Worm (Caenorhabditis elegans) whole organism, L2 larva: ENCODE data around the gene ubc-21.

ENCODE experiments used
- C34F6.9 ChIP-seq: fragments of 150-350 bp; optimal IDR thresholded peaks from 2 replicates; lab custom pipeline; 2014; ENCODE audit warnings: missing biosample characterization, missing genetic modification characterization
- R02D3.7 ChIP-seq: fragments of 150-350 bp; optimal IDR thresholded peaks from 2 replicates; lab custom pipeline; 2014; ENCODE audit warnings: missing biosample characterization, missing genetic modification characterization
- alr-1 ChIP-seq: fragments of 150-350 bp; optimal IDR thresholded peaks from 2 replicates; lab custom pipeline; 2014; ENCODE audit warnings: missing biosample characterization, missing genetic modification characterization
- aly-2 ChIP-seq: fragments of 150-350 bp; optimal IDR thresholded peaks from 2 replicates; lab custom pipeline; 2014; ENCODE audit warnings: missing biosample characterization, missing genetic modification characterization
- ama-1 ChIP-seq: fragments of 150-350 bp; optimal IDR thresholded peaks from 2 replicates; lab custom pipeline; 2018; ENCODE audit warnings: inconsistent platforms
- ceh-16 ChIP-seq: fragments of 150-350 bp; optimal IDR thresholded peaks from 2 replicates; lab custom pipeline; 2014; ENCODE audit warnings: missing biosample characterization, missing genetic modification characterization
- ceh-82 ChIP-seq: fragments of 150-350 bp; optimal IDR thresholded peaks from 2 replicates; lab custom pipeline; 2014; ENCODE audit warnings: missing biosample characterization, missing genetic modification characterization
- fos-1 ChIP-seq: fragments of 150-350 bp; optimal IDR thresholded peaks from 2 replicates; lab custom pipeline; 2014; ENCODE audit warnings: missing biosample characterization, missing genetic modification characterization
- lin-39 ChIP-seq: fragments of 150-350 bp; optimal IDR thresholded peaks from 2 replicates; lab custom pipeline; 2014; ENCODE audit warnings: missing biosample characterization, missing genetic modification reagents, missing genetic modification characterization
- mdl-1 ChIP-seq, 2 experiments: fragments of 150-350 bp in 1 of 2; sonication (generic microtip) in 1 of 2; optimal IDR thresholded peaks; 2 replicates each; lab custom pipeline; 2017; ENCODE audit warnings: missing biosample characterization in 2 of 2, missing genetic modification characterization in 2 of 2
- nhr-25 ChIP-seq: fragments of 150-350 bp; sonication (generic microtip); optimal IDR thresholded peaks from 3 replicates; lab custom pipeline; 2014; ENCODE audit warnings: missing biosample characterization, missing genetic modification characterization
- nhr-6 ChIP-seq: fragments of 150-350 bp; optimal IDR thresholded peaks from 2 replicates; lab custom pipeline; 2014; ENCODE audit warnings: missing biosample characterization, missing genetic modification characterization
- sem-4 ChIP-seq: fragments of 150-350 bp; optimal IDR thresholded peaks from 2 replicates; lab custom pipeline; 2014; ENCODE audit warnings: missing biosample characterization, missing genetic modification reagents, missing genetic modification characterization
- skn-1 ChIP-seq: sonication (generic microtip); optimal IDR thresholded peaks from 2 replicates; lab custom pipeline; 2017; ENCODE audit warnings: missing biosample characterization, missing genetic modification characterization
- sma-3 ChIP-seq: sonication (generic microtip); optimal IDR thresholded peaks from 2 replicates; lab custom pipeline; 2016; ENCODE audit warnings: missing genetic modification reagents, missing genetic modification characterization, missing compliant biosample characterization
- sma-9 ChIP-seq, 2 experiments: fragments of 150-350 bp in 1 of 2; sonication (generic microtip) in 1 of 2; optimal IDR thresholded peaks; 2 replicates each; lab custom pipeline; 2014 to 2016; ENCODE audit warnings: missing genetic modification characterization in 2 of 2, mild to moderate bottlenecking in 1 of 2, missing biosample characterization in 1 of 2, missing compliant biosample characterization in 1 of 2, missing genetic modification reagents in 1 of 2, moderate library complexity in 1 of 2
- snpc-4 ChIP-seq: fragments of 150-350 bp; optimal IDR thresholded peaks from 2 replicates; lab custom pipeline; 2014; ENCODE audit warnings: missing biosample characterization, missing genetic modification characterization
- unc-62 ChIP-seq: fragments of 150-350 bp; optimal IDR thresholded peaks from 2 replicates; lab custom pipeline; 2014; ENCODE audit warnings: missing biosample characterization, missing genetic modification reagents, missing genetic modification characterization
- zag-1 ChIP-seq: fragments of 150-350 bp; optimal IDR thresholded peaks from 2 replicates; lab custom pipeline; 2014; ENCODE audit warnings: missing biosample characterization, missing genetic modification characterization
- ztf-1 ChIP-seq: fragments of 200-800 bp; sonication (Bioruptor generic); conservative IDR thresholded peaks from 2 replicates; pipeline ENCODE4 v1.3.6; 2022; ENCODE audit warnings: missing genetic modification characterization, missing compliant biosample characterization
- ztf-11 ChIP-seq: sonication (generic microtip); optimal IDR thresholded peaks from 2 replicates; lab custom pipeline; 2017; ENCODE audit warnings: missing biosample characterization, missing genetic modification characterization

The ubc-21 gene

DNA sequence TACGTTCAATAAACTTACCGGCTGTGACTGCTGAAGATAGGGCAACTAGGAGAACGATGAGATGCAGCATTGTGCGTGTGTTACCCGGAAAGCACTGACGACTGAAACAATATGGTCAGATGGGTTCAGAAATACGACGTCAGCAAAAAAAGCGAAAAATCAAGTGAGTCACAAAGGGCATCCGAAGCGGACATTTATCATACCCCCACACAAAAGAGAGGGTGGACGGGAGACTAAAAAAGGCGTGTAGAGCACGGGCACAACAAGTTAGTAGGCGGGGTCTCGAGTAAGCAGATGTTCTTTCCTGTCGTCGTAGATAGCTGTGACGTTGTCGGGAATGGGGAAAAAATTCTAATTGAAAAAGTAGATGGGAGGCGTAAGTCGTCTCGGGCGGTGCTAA, 49.9 kb downstream of the ubc-21 start, which contains the start of gene nlp-14:
TSS of gene nlp-14 (minus strand) at position 101 of the 400 bp plus-strand sequence.
- no peak for TF ChIP-seq mdl-1 (tag; optimal IDR thresholded peaks at IDR 0.05; lab: Kevin White, UChicago)
- TF ChIP-seq sma-3 (GFP tag; lab: Kevin White, UChicago): no peak
- TF ChIP-seq nhr-25: no peak
- no peak for TF ChIP-seq ama-1
- TF ChIP-seq fos-1 (tag; lab: Kevin White, UChicago): no peak
- TF ChIP-seq R02D3.7 (tag; lab: Kevin White, UChicago): no peak
- no peak for TF ChIP-seq sma-9 (GFP tag; optimal IDR thresholded peaks at IDR 0.05; lab: Kevin White, UChicago)
- TF ChIP-seq sma-9 (tag; optimal IDR thresholded peaks at IDR 0.05; lab: Kevin White, UChicago): no peak
- TF ChIP-seq zag-1: no peak
- no peak for TF ChIP-seq sem-4 (tag; lab: Kevin White, UChicago)
- no peak for TF ChIP-seq ceh-16 (tag; lab: Kevin White, UChicago)
- TF ChIP-seq skn-1 (tag; lab: Kevin White, UChicago): no peak
- no peak for TF ChIP-seq unc-62
- TF ChIP-seq nhr-6 (tag; lab: Kevin White, UChicago): no peak
- TF ChIP-seq alr-1 (tag; lab: Kevin White, UChicago): no peak
- TF ChIP-seq snpc-4 (tag; lab: Kevin White, UChicago): no peak
- TF ChIP-seq ceh-82 (tag; lab: Kevin White, UChicago): no peak
- no peak for TF ChIP-seq ztf-11 (tag; lab: Kevin White, UChicago)
- no peak for TF ChIP-seq lin-39 (tag; lab: Kevin White, UChicago)
- TF ChIP-seq aly-2 (tag; lab: Kevin White, UChicago): no peak
- no peak for TF ChIP-seq ztf-1 (GFP tag; lab: Robert Waterston, UW)

DNA sequence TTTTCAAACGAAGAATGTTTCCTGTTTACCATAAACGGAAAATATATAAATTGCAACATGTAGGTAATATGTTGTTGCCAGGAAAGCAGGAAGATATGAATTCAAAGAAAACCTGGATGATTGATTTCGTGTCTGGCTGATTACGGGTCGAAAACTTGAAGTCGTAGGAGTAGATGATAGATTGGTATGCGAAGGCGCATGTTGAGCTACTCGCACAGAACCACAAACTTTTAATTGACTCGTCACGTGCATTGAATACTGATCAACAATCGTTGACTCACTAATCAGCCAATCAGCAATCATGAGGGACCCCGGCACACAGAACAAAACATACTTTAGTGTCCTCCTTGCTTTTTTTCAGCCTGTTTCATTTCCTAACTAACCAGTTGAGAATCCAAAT, 51.8 kb downstream of the ubc-21 start:
- no peak for TF ChIP-seq C34F6.9 (tag; lab: Kevin White, UChicago)
